Worm (Caenorhabditis elegans) whole organism, dauer: ENCODE measurements around the gene fbxa-56.

Source experiments
- unc-62 ChIP-seq: sonication (generic microtip); optimal IDR thresholded peaks from 2 replicates; lab custom pipeline; 2017; ENCODE audit warnings: missing biosample characterization, missing genetic modification reagents, missing genetic modification characterization

Gene fbxa-56

ce11 chrIII:926216-926615 is 11.6 kb downstream of the fbxa-56 start, which contains the start of gene pef-1:
Gene pef-1, minus strand, starts transcription at chrIII:926316.
- no peak for TF ChIP-seq unc-62 (GFP tag; lab: Kevin White, UChicago)

ce11 chrIII:919322-919721 is 18.5 kb downstream of the fbxa-56 start, which contains the start of gene F23H11.7:
Gene F23H11.7, minus strand, starts transcription at chrIII:919422.
- TF ChIP-seq unc-62 (GFP tag; lab: Kevin White, UChicago) = no peak

- no peak for TF ChIP-seq unc-62 (GFP tag; lab: Kevin White, UChicago)
These were observed 21.0 kb downstream of the fbxa-56 start, which contains the start of gene idpp-13 for ce11 chrIII:916897-917296. Gene idpp-13, minus strand, starts transcription at chrIII:916997.

- TF ChIP-seq unc-62 (GFP tag; lab: Kevin White, UChicago) = no peak
These were observed 27.1 kb downstream of the fbxa-56 start, which contains the start of the genes F23H11.5 and bra-2 for ce11 chrIII:910540-911311. Gene F23H11.5, minus strand, starts transcription at chrIII:910590. Gene bra-2, plus strand, starts transcription at chrIII:911261.

- TF ChIP-seq unc-62 (GFP tag; lab: Kevin White, UChicago) = no peak
These were observed 28.3 kb downstream of the fbxa-56 start, which contains the start of gene crls-1 for ce11 chrIII:909540-909939. Gene crls-1, minus strand, starts transcription at chrIII:909902.

- TF ChIP-seq unc-62 (GFP tag; lab: Kevin White, UChicago) = no peak
These were observed 29.9 kb downstream of the fbxa-56 start for ce11 chrIII:907990-908389.

- no peak for TF ChIP-seq unc-62 (GFP tag; lab: Kevin White, UChicago)
These were observed 30.6 kb downstream of the fbxa-56 start, which contains the start of gene F23H11.4 for ce11 chrIII:907311-907710. Gene F23H11.4, minus strand, starts transcription at chrIII:907539.

- TF ChIP-seq unc-62 (GFP tag; lab: Kevin White, UChicago) = no peak
These were observed 36.1 kb downstream of the fbxa-56 start for ce11 chrIII:901600-902250.

ce11 chrIII:901148-901547 is 36.7 kb downstream of the fbxa-56 start, which contains the start of gene sucl-2:
Gene sucl-2, minus strand, starts transcription at chrIII:901412.
- no peak for TF ChIP-seq unc-62 (GFP tag; lab: Kevin White, UChicago)

- TF ChIP-seq unc-62 (GFP tag; lab: Kevin White, UChicago) = no peak
These were observed 37.7 kb downstream of the fbxa-56 start for ce11 chrIII:900134-900533.

ce11 chrIII:896904-897303 is 41.0 kb downstream of the fbxa-56 start:
- TF ChIP-seq unc-62 (GFP tag; lab: Kevin White, UChicago) = no peak

ce11 chrIII:895525-895924 is 42.3 kb downstream of the fbxa-56 start, which contains the start of the genes ztf-18 and F23H11.2:
Gene ztf-18, minus strand, starts transcription at chrIII:895712.
Gene F23H11.2, plus strand, starts transcription at chrIII:895747.
- TF ChIP-seq unc-62 (GFP tag; lab: Kevin White, UChicago) = no peak

ce11 chrIII:891014-891413 is 46.8 kb downstream of the fbxa-56 start, which contains the start of gene T24C4.10:
Gene T24C4.10, minus strand, starts transcription at chrIII:891243.
- TF ChIP-seq unc-62 (GFP tag; lab: Kevin White, UChicago) = no peak

ce11 chrIII:888983-889549 is 48.8 kb downstream of the fbxa-56 start:
- no peak for TF ChIP-seq unc-62 (GFP tag; lab: Kevin White, UChicago)

ce11 chrIII:887874-888299 is 50.0 kb downstream of the fbxa-56 start:
- TF ChIP-seq unc-62 (GFP tag; lab: Kevin White, UChicago) = no peak
